Fruit fly (Drosophila melanogaster): ENCODE results near the gene Rrp5.

DNA sequence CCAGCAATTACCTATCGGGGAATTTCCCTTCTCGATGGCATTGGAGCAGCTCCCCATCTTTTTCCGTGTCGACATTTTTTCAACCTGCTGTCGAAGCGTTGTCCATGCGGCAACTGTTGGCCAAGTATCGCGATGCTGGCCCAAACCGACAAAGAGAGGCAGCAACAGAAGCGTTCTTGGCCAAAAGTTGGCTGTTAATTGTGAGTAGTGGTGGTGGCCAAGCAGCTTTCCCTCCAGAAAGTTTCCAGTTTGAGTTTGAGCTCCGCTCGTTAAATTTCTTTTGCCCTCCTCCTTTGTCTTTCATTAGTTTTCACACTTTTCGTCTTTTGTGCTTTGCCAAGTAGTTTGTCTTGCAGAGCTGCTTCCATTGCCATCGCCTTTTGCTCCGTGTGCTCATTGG is 39.5 kb upstream of the Rrp5 start, which contains the start of gene CG17782:
- TF ChIP-seq HLH106 (tag; optimal IDR thresholded peaks at IDR 0.05) (no peak), Jra (GFP tag; optimal IDR thresholded peaks at IDR 0.05) (no peak), N (GFP tag; optimal IDR thresholded peaks at IDR 0.05) (no peak), Sp1 (GFP tag; optimal IDR thresholded peaks at IDR 0.05) (no peak), sv (GFP tag; optimal IDR thresholded peaks at IDR 0.05) (no peak), psq (GFP tag; optimal IDR thresholded peaks at IDR 0.05) (no peak), Hnf4 (GFP tag; optimal IDR thresholded peaks at IDR 0.05) (no peak), jim (GFP tag; optimal IDR thresholded peaks at IDR 0.05) (no peak), lola (GFP tag; optimal IDR thresholded peaks at IDR 0.05) (no peak)

Data from whole organism, wandering third instar larva.